Fruit fly (Drosophila melanogaster) whole organism, embryonic: ENCODE data around the gene CG10863.

Experiments
- Aef1 ChIP-seq: fragments of 200-800 bp; sonication (Bioruptor generic); IDR thresholded peaks from 3 replicates; pipeline ENCODE4 v1.3.6; 2022; ENCODE audit warnings: missing biosample characterization, missing genetic modification characterization
- Atf6 ChIP-seq: fragments of 200-800 bp; sonication (Bioruptor generic); IDR thresholded peaks from 2 replicates; pipeline ENCODE4 v1.3.6; 2022; ENCODE audit warnings: missing biosample characterization, missing genetic modification characterization
- CG10267 ChIP-seq: fragments of 200-800 bp; sonication (Bioruptor generic); optimal IDR thresholded peaks from 2 replicates; lab custom pipeline; 2018; ENCODE audit warnings: missing biosample characterization, mild to moderate bottlenecking, missing genetic modification characterization, moderate library complexity
- CG10274 ChIP-seq: fragments of 200-800 bp; sonication (Bioruptor generic); optimal IDR thresholded peaks from 3 replicates; lab custom pipeline; 2017; ENCODE audit warnings: missing biosample characterization, mild to moderate bottlenecking, missing genetic modification characterization
- CG11085 ChIP-seq: fragments of 200-800 bp; sonication (Bioruptor generic); IDR thresholded peaks from 2 replicates; pipeline ENCODE4 v1.3.6; 2022; ENCODE audit warnings: missing biosample characterization, missing genetic modification characterization
- CG13287 ChIP-seq: fragments of 200-800 bp; sonication (Bioruptor generic); IDR thresholded peaks from 2 replicates; pipeline ENCODE4 v1.3.6; 2022; ENCODE audit warnings: missing biosample characterization, missing genetic modification characterization; ENCODE audit not compliant: partially characterized antibody
- CG15011 ChIP-seq: fragments of 200-800 bp; sonication (Bioruptor generic); optimal IDR thresholded peaks from 3 replicates; lab custom pipeline; 2018; ENCODE audit warnings: missing biosample characterization, mild to moderate bottlenecking, missing genetic modification characterization
- CG15696 ChIP-seq: fragments of 200-800 bp; sonication (Bioruptor generic); optimal IDR thresholded peaks from 2 replicates; lab custom pipeline; 2019; ENCODE audit warnings: missing biosample characterization, mild to moderate bottlenecking, missing genetic modification characterization, moderate library complexity
- CG17359 ChIP-seq: fragments of 200-800 bp; sonication (Bioruptor generic); optimal IDR thresholded peaks from 3 replicates; lab custom pipeline; 2018; ENCODE audit warnings: missing biosample characterization, mild to moderate bottlenecking, missing genetic modification characterization, moderate library complexity
- CG17568 ChIP-seq: fragments of 200-800 bp; sonication (Bioruptor generic); optimal IDR thresholded peaks from 2 replicates; lab custom pipeline; 2018; ENCODE audit warnings: missing biosample characterization, mild to moderate bottlenecking, missing genetic modification characterization, moderate library complexity
- CG2199 ChIP-seq: fragments of 200-800 bp; sonication (Bioruptor generic); IDR thresholded peaks from 3 replicates; pipeline ENCODE4 v1.3.6; 2022; ENCODE audit warnings: missing biosample characterization, missing genetic modification characterization
- CG3065 ChIP-seq: fragments of 200-800 bp; sonication (Bioruptor generic); optimal IDR thresholded peaks from 2 replicates; lab custom pipeline; 2016; ENCODE audit warnings: missing biosample characterization, missing genetic modification characterization
- CG32532 ChIP-seq: fragments of 200-800 bp; sonication (Bioruptor generic); IDR thresholded peaks from 2 replicates; pipeline ENCODE4 v1.3.6; 2022; ENCODE audit warnings: missing biosample characterization, missing genetic modification characterization
- CG34224 ChIP-seq: fragments of 200-800 bp; sonication (Bioruptor generic); IDR thresholded peaks from 3 replicates; pipeline ENCODE4 v1.3.6; 2022; ENCODE audit warnings: missing biosample characterization, missing genetic modification characterization; ENCODE audit not compliant: partially characterized antibody
- CG34376 ChIP-seq: fragments of 200-800 bp; sonication (Bioruptor generic); optimal IDR thresholded peaks from 2 replicates; lab custom pipeline; 2018; ENCODE audit warnings: missing biosample characterization, mild to moderate bottlenecking, missing genetic modification characterization
- CG3995 ChIP-seq: fragments of 200-800 bp; sonication (Bioruptor generic); optimal IDR thresholded peaks from 3 replicates; lab custom pipeline; 2016; ENCODE audit warnings: missing biosample characterization, missing genetic modification characterization
- CG4854 ChIP-seq: fragments of 200-800 bp; sonication (Bioruptor generic); optimal IDR thresholded peaks from 2 replicates; lab custom pipeline; 2016; ENCODE audit warnings: missing biosample characterization, missing genetic modification characterization, inconsistent platforms
- CG5245 ChIP-seq: fragments of 200-800 bp; sonication (Bioruptor generic); optimal IDR thresholded peaks from 3 replicates; lab custom pipeline; 2016; ENCODE audit warnings: missing biosample characterization, missing genetic modification characterization
- CG6254 ChIP-seq: fragments of 200-800 bp; sonication (Bioruptor generic); optimal IDR thresholded peaks from 3 replicates; lab custom pipeline; 2017; ENCODE audit warnings: mild to moderate bottlenecking, missing biosample characterization, missing genetic modification reagents, missing genetic modification characterization
- CG6689 ChIP-seq: fragments of 200-800 bp; sonication (Bioruptor generic); IDR thresholded peaks from 2 replicates; pipeline ENCODE4 v1.3.6; 2022; ENCODE audit warnings: missing biosample characterization, missing genetic modification characterization
- CG8290 ChIP-seq, 3 experiments: fragments of 200-800 bp; sonication (Bioruptor generic); optimal IDR thresholded peaks; 2 replicates each; lab custom pipeline; 2016 to 2019; ENCODE audit warnings: missing biosample characterization in 3 of 3, missing genetic modification characterization in 3 of 3, mild to moderate bottlenecking in 2 of 3, moderate library complexity in 1 of 3
- HmgZ ChIP-seq: fragments of 200-800 bp; sonication (Bioruptor generic); optimal IDR thresholded peaks from 2 replicates; lab custom pipeline; 2018; ENCODE audit warnings: missing biosample characterization, mild to moderate bottlenecking, missing genetic modification characterization
- Hr39 ChIP-seq: fragments of >200 bp; optimal IDR thresholded peaks from 2 replicates; lab custom pipeline; 2017
- Hsf ChIP-seq: fragments of 200-800 bp; sonication (Bioruptor generic); optimal IDR thresholded peaks from 3 replicates; lab custom pipeline; 2016; ENCODE audit warnings: missing biosample characterization, missing genetic modification characterization
- MBD-R2 ChIP-seq: fragments of 200-800 bp; sonication (Bioruptor generic); IDR thresholded peaks from 2 replicates; pipeline ENCODE4 v1.3.6; 2022; ENCODE audit warnings: missing biosample characterization, missing genetic modification characterization
- Meics ChIP-seq: fragments of 200-800 bp; sonication (Bioruptor generic); optimal IDR thresholded peaks from 2 replicates; lab custom pipeline; 2017; ENCODE audit warnings: missing biosample characterization, mild to moderate bottlenecking, missing genetic modification characterization
- NFAT ChIP-seq: fragments of 200-800 bp; sonication (Bioruptor generic); IDR thresholded peaks from 2 replicates; pipeline ENCODE4 v1.3.6; 2022; ENCODE audit warnings: missing biosample characterization, missing genetic modification characterization
- NK7.1 ChIP-seq: fragments of 200-800 bp; sonication (Bioruptor generic); optimal IDR thresholded peaks from 3 replicates; lab custom pipeline; 2016; ENCODE audit warnings: missing biosample characterization, missing genetic modification characterization
- Nf-YB ChIP-seq: fragments of 200-800 bp; sonication (Bioruptor generic); optimal IDR thresholded peaks from 3 replicates; lab custom pipeline; 2019; ENCODE audit warnings: missing biosample characterization, mild to moderate bottlenecking, missing genetic modification characterization, moderate library complexity
- TFAM ChIP-seq: fragments of 200-800 bp; sonication (Bioruptor generic); optimal IDR thresholded peaks from 2 replicates; lab custom pipeline; 2017; ENCODE audit warnings: missing biosample characterization, missing genetic modification characterization, inconsistent platforms
- Taf1 ChIP-seq: fragments of 200-800 bp; sonication (Bioruptor generic); IDR thresholded peaks from 2 replicates; pipeline ENCODE4 v1.3.6; 2022; ENCODE audit warnings: missing biosample characterization, missing genetic modification characterization
- bab2 ChIP-seq: fragments of 200-800 bp; sonication (Bioruptor generic); optimal IDR thresholded peaks from 2 replicates; lab custom pipeline; 2016; ENCODE audit warnings: missing biosample characterization, missing genetic modification characterization
- br ChIP-seq: fragments of >200 bp; optimal IDR thresholded peaks from 2 replicates; lab custom pipeline; 2017
- cad ChIP-seq: fragments of >200 bp; optimal IDR thresholded peaks from 2 replicates; lab custom pipeline; 2017; ENCODE audit warnings: missing biosample characterization, missing genetic modification characterization
- dpn ChIP-seq, 2 experiments: fragments of 200-800 bp; sonication (Bioruptor generic); optimal IDR thresholded peaks; 3 replicates each; lab custom pipeline; 2016; ENCODE audit warnings: missing biosample characterization in 2 of 2, missing genetic modification characterization in 2 of 2
- eyg ChIP-seq: fragments of 200-800 bp; sonication (Bioruptor generic); optimal IDR thresholded peaks from 3 replicates; lab custom pipeline; 2016; ENCODE audit warnings: missing biosample characterization, missing genetic modification characterization
- fd3F ChIP-seq: fragments of 200-800 bp; sonication (Bioruptor generic); optimal IDR thresholded peaks from 2 replicates; lab custom pipeline; 2018; ENCODE audit warnings: missing biosample characterization, mild to moderate bottlenecking, missing genetic modification characterization, moderate library complexity
- fd64A ChIP-seq: fragments of 200-800 bp; sonication (Bioruptor generic); optimal IDR thresholded peaks from 3 replicates; lab custom pipeline; 2018; ENCODE audit warnings: missing biosample characterization, mild to moderate bottlenecking, missing genetic modification characterization
- ftz-f1 ChIP-seq: fragments of 200-800 bp; sonication (Bioruptor generic); optimal IDR thresholded peaks from 2 replicates; lab custom pipeline; 2016; ENCODE audit warnings: missing biosample characterization, missing genetic modification characterization
- grau ChIP-seq: fragments of 200-800 bp; optimal IDR thresholded peaks from 3 replicates; lab custom pipeline; 2019; ENCODE audit warnings: missing biosample characterization, mild to moderate bottlenecking, missing genetic modification characterization, moderate library complexity
- ind ChIP-seq: fragments of 200-800 bp; sonication (Bioruptor generic); optimal IDR thresholded peaks from 3 replicates; lab custom pipeline; 2016; ENCODE audit warnings: missing biosample characterization, missing genetic modification characterization
- jing ChIP-seq: fragments of 200-800 bp; sonication (Bioruptor generic); optimal IDR thresholded peaks from 2 replicates; lab custom pipeline; 2018; ENCODE audit warnings: missing biosample characterization, mild to moderate bottlenecking, missing genetic modification characterization
- ken ChIP-seq: fragments of 200-800 bp; sonication (Bioruptor generic); IDR thresholded peaks from 3 replicates; pipeline ENCODE4 v1.3.6; 2022; ENCODE audit warnings: missing biosample characterization, missing genetic modification characterization
- knrl ChIP-seq: fragments of 200-800 bp; sonication (Bioruptor generic); IDR thresholded peaks from 3 replicates; pipeline ENCODE4 v1.3.6; 2022; ENCODE audit warnings: missing biosample characterization, missing genetic modification characterization; ENCODE audit not compliant: partially characterized antibody
- lab ChIP-seq: fragments of 200-800 bp; sonication (Bioruptor generic); optimal IDR thresholded peaks from 3 replicates; lab custom pipeline; 2017; ENCODE audit warnings: missing biosample characterization, missing genetic modification characterization, mild to moderate bottlenecking, moderate library complexity, missing genetic modification reagents
- pfk ChIP-seq: fragments of 200-800 bp; sonication (Bioruptor generic); optimal IDR thresholded peaks from 2 replicates; lab custom pipeline; 2018; ENCODE audit warnings: missing biosample characterization, mild to moderate bottlenecking, missing genetic modification characterization, moderate library complexity
- sima ChIP-seq: fragments of 200-800 bp; sonication (Bioruptor generic); optimal IDR thresholded peaks from 2 replicates; lab custom pipeline; 2016; ENCODE audit warnings: missing biosample characterization, missing genetic modification characterization
- tap ChIP-seq: fragments of 200-800 bp; optimal IDR thresholded peaks from 3 replicates; lab custom pipeline; 2019; ENCODE audit warnings: missing biosample characterization, mild to moderate bottlenecking, missing genetic modification characterization, moderate library complexity
- ttk ChIP-seq: fragments of 200-800 bp; sonication (Bioruptor generic); IDR thresholded peaks from 2 replicates; pipeline ENCODE4 v2.1.2; 2022; ENCODE audit warnings: missing biosample characterization, missing genetic modification characterization
- zf30C ChIP-seq: fragments of 200-800 bp; sonication (Bioruptor generic); optimal IDR thresholded peaks from 3 replicates; lab custom pipeline; 2018; ENCODE audit warnings: missing biosample characterization, mild to moderate bottlenecking, missing genetic modification characterization
- zfh2 ChIP-seq: fragments of 200-800 bp; sonication (Bioruptor generic); optimal IDR thresholded peaks from 2 replicates; lab custom pipeline; 2016; ENCODE audit warnings: missing biosample characterization, missing genetic modification characterization

Gene CG10863

DNA sequence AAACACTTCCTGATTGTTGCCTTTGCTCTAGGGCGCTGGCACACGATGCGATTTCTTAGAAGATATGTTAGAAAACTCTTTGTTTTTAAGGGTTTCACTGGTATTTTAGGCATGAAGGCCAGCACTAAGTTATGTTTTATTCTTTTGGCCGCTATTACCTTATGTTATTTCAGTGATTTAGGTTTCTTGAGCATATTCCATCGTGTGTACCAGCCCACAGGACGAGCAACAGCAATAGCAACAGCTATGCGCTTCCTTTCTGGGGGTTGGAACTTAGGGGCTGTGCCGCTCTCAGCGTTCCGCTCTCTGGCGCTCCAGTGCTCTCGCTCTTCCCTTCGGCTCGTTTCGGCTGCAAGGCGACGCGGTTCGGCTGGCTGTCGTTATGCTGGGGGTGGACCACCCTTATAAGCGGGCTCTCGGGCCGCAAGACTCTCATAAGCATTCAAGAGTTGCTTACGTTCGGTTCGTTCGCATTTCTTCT lies 41.2 kb upstream of the CG10863 start, which contains the start of gene scrt (continued):
- TF ChIP-seq TFAM (GFP tag; lab: Kevin White, UChicago) (no peak), CG10274 (GFP tag; lab: Kevin White, UChicago) (no peak), CG34376 (peak; percentile 9), ind (GFP tag; lab: Kevin White, UChicago) (no peak), ftz-f1 (GFP tag; lab: Kevin White, UChicago) (no peak), tap (no peak), cad (GFP tag; lab: Kevin White, UChicago) (no peak), bab2 (GFP tag; lab: Kevin White, UChicago) (peak; percentile 5), Nf-YB (GFP tag; lab: Kevin White, UChicago) (peak; percentile 9), NK7.1 (GFP tag; lab: Kevin White, UChicago) (no peak), Taf1 (GFP tag; lab: Robert Waterston, UW) (no peak), CG3065 (no peak), fd3F (GFP tag; lab: Kevin White, UChicago) (no peak), CG15696 (peak; percentile 94), ken (GFP tag; lab: Robert Waterston, UW) (0 out of 3 replicates have a peak, but pooled peaks have one; percentile 59), eyg (GFP tag; lab: Kevin White, UChicago) (no peak), Hsf (GFP tag; lab: Kevin White, UChicago) (peak; percentile 51), CG6254 (peak; percentile 3), zfh2 (GFP tag; lab: Kevin White, UChicago) (no peak), Aef1 (GFP tag; lab: Robert Waterston, UW) (no peak; the same call in 2 of the 3 replicates), dpn (GFP tag; optimal IDR thresholded peaks at IDR 0.05; lab: Kevin White, UChicago) (peak in 1 of 2 experiments; percentile 9), CG34224 (GFP tag; lab: Robert Waterston, UW) (peak; percentile 42; the same call in 1 of the 3 replicates), CG5245 (GFP tag; lab: Kevin White, UChicago) (no peak), ttk (GFP tag; lab: Robert Waterston, UW) (no peak), zf30C (GFP tag; lab: Kevin White, UChicago) (no peak), br (no peak), CG32532 (GFP tag; lab: Robert Waterston, UW) (no peak), CG17359 (tag; lab: Kevin White, UChicago) (peak; percentile 12), NFAT (GFP tag; lab: Robert Waterston, UW) (no peak), Meics (GFP tag; lab: Kevin White, UChicago) (peak; percentile 35), CG15011 (GFP tag; lab: Kevin White, UChicago) (no peak), fd64A (GFP tag; lab: Kevin White, UChicago) (no peak), jing (GFP tag; lab: Kevin White, UChicago) (peak; percentile 29), CG10267 (tag; lab: Kevin White, UChicago) (peak; percentile 59), pfk (GFP tag; lab: Kevin White, UChicago) (peak; percentile 96), CG13287 (GFP tag; lab: Robert Waterston, UW) (peak; percentile 66), CG6689 (no peak), sima (no peak), Hr39 (no peak), MBD-R2 (GFP tag; lab: Robert Waterston, UW) (no peak), CG4854 (no peak), HmgZ (peak; percentile 51), grau (tag; lab: Kevin White, UChicago) (peak; percentile 53), CG17568 (GFP tag; lab: Kevin White, UChicago) (no peak), CG11085 (GFP tag; lab: Robert Waterston, UW) (no peak), Atf6 (no peak), CG8290 (GFP tag; optimal IDR thresholded peaks at IDR 0.05; lab: Kevin White, UChicago) (peak; percentile 38), CG8290 (tag; optimal IDR thresholded peaks at IDR 0.05; lab: Kevin White, UChicago) (peak in 1 of 2 experiments; percentile 59), lab (GFP tag; lab: Kevin White, UChicago) (peak; percentile 45), knrl (GFP tag; lab: Robert Waterston, UW) (peak; percentile 72; the same call in 2 of the 3 replicates), CG3995 (GFP tag; lab: Kevin White, UChicago) (no peak), CG2199 (no peak)
